Fruit fly (Drosophila melanogaster) whole organism, wandering third instar larva: ENCODE results near the gene eIF3i.

Experiments
- Abd-B ChIP-seq: fragments of >200 bp; optimal IDR thresholded peaks from 2 replicates; lab custom pipeline; 2017; ENCODE audit warnings: missing biosample characterization, missing genetic modification characterization
- Dfd ChIP-seq: fragments of >200 bp; optimal IDR thresholded peaks from 2 replicates; lab custom pipeline; 2017; ENCODE audit warnings: missing biosample characterization, missing genetic modification characterization
- HLH106 ChIP-seq: fragments of 200-800 bp; optimal IDR thresholded peaks from 3 replicates; lab custom pipeline; 2019; ENCODE audit warnings: missing biosample characterization, mild to moderate bottlenecking, missing genetic modification characterization, moderate library complexity
- Mio ChIP-seq: sonication (Bioruptor generic); optimal IDR thresholded peaks from 2 replicates; lab custom pipeline; 2016; ENCODE audit warnings: missing biosample characterization, missing genetic modification characterization
- Myc ChIP-seq: fragments of >200 bp; optimal IDR thresholded peaks from 2 replicates; lab custom pipeline; 2017
- OdsH ChIP-seq: fragments of 200-800 bp; sonication (Bioruptor generic); optimal IDR thresholded peaks from 2 replicates; lab custom pipeline; 2016; ENCODE audit warnings: missing biosample characterization, mild to moderate bottlenecking, missing genetic modification characterization
- Rel ChIP-seq, 2 experiments: fragments of 200-800 bp; sonication (Bioruptor generic) in 1 of 2; optimal IDR thresholded peaks; 2 replicates in 1 of 2; 3 replicates in 1 of 2; lab custom pipeline; 2016 to 2019; ENCODE audit warnings: mild to moderate bottlenecking in 2 of 2, missing biosample characterization in 2 of 2, missing genetic modification characterization in 2 of 2, moderate library complexity in 1 of 2
- Sp1 ChIP-seq: fragments of 200-800 bp; sonication (Bioruptor generic); optimal IDR thresholded peaks from 3 replicates; lab custom pipeline; 2019; ENCODE audit warnings: missing biosample characterization, mild to moderate bottlenecking, missing genetic modification characterization, moderate library complexity
- br ChIP-seq: fragments of 200-800 bp; sonication (Bioruptor generic); optimal IDR thresholded peaks from 2 replicates; lab custom pipeline; 2016; ENCODE audit warnings: missing biosample characterization, missing genetic modification characterization
- dmrt93B ChIP-seq: fragments of 200-800 bp; sonication (Bioruptor generic); optimal IDR thresholded peaks from 2 replicates; lab custom pipeline; 2018; ENCODE audit warnings: missing biosample characterization, mild to moderate bottlenecking, missing genetic modification characterization
- psq ChIP-seq: fragments of 200-800 bp; sonication (Bioruptor generic); optimal IDR thresholded peaks from 3 replicates; lab custom pipeline; 2017; ENCODE audit warnings: missing biosample characterization, mild to moderate bottlenecking, missing genetic modification characterization, moderate library complexity
- sv ChIP-seq: fragments of 200-800 bp; sonication (Bioruptor generic); optimal IDR thresholded peaks from 3 replicates; lab custom pipeline; 2016; ENCODE audit warnings: missing biosample characterization, missing genetic modification characterization

DNA sequence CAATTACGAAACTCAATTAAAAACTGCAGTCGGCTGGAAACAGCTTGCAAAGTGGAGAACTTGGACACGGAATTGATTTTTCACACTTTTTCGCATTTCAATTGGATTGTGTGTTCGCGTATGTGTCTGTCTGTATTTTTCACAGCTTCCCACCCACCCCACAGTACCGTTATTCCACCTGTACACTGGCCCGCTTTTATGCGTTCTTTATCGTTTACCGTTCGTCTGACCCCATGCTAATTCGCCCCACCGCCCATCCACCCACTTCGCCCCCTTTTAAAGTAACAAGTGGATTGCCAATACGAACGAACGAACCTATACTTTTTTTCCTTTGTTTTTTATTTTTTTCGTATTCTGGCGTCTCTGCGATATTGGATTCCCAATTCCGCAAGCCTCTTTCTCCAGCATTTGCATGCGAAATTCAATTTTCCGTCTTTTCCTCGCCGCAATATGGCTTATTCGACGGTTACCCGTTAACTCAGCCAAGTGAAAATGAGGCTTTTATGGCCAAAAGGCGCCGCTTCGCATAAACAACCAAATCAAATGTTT is 14.6 kb upstream of the eIF3i start:
- no peak for TF ChIP-seq OdsH
- no peak for TF ChIP-seq Myc (lab: Kevin White, UChicago)
- TF ChIP-seq Rel (GFP tag; optimal IDR thresholded peaks at IDR 0.05; lab: Kevin White, UChicago), result no peak
- no peak for TF ChIP-seq Rel (tag; optimal IDR thresholded peaks at IDR 0.05; lab: Kevin White, UChicago)
- no peak for TF ChIP-seq Dfd
- no peak for TF ChIP-seq br (GFP tag; lab: Kevin White, UChicago)
- no peak for TF ChIP-seq Abd-B (GFP tag; lab: Kevin White, UChicago)
- no peak for TF ChIP-seq dmrt93B (GFP tag; lab: Kevin White, UChicago)
- no peak for TF ChIP-seq HLH106 (tag; lab: Kevin White, UChicago)
- TF ChIP-seq psq (GFP tag; lab: Kevin White, UChicago), result no peak
- no peak for TF ChIP-seq Mio (GFP tag; lab: Kevin White, UChicago)
- TF ChIP-seq Sp1, result no peak
- no peak for TF ChIP-seq sv
